Fruit fly (Drosophila melanogaster): ENCODE results near the gene CG14451.

Gene CG14451

DNA sequence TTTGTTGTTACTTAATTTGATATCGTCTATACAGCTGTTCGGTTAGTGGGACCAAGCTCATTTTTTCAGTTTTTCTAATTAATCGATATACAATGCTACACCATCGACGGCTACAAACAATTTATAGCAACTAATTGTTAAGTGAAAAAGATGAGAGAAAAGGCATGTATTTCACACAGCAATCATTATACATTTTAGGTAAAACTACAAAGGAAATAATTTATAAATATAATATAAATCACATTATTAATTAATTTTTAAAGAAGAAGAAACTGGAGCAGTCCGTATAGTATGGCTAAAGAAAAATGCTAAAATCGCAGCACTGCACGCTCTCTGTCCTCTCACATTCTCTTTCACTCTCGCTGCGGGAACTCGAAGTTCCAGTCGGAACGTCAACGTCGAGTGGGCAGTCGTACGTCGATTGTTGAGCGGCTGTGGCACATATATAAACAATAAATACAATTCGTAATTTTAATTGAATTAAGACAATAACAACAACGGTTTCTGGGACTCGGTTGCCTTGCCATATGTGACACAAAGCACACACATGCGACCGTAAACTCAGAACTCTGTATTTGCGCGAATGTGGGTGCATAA, 5.9 kb upstream of the CG14451 start, which contains the start of the genes CG14450 and CG11367:
Gene CG14450, minus strand, starts transcription at position 51 of the 597 bp plus-strand sequence.
Gene CG11367, plus strand, starts transcription at position 373 of the 597 bp plus-strand sequence.
- TF ChIP-seq nom (GFP tag; optimal IDR thresholded peaks at IDR 0.05) (peak; percentile 63), BEAF-32 (GFP tag; optimal IDR thresholded peaks at IDR 0.05) (peak; percentile 75), CG12744 (GFP tag; optimal IDR thresholded peaks at IDR 0.05) (no peak), CG10543 (GFP tag; optimal IDR thresholded peaks at IDR 0.05) (peak; percentile 61), Hr51 (GFP tag; optimal IDR thresholded peaks at IDR 0.05) (no peak), psq (GFP tag; optimal IDR thresholded peaks at IDR 0.05) (no peak), CG17829 (tag; optimal IDR thresholded peaks at IDR 0.05) (peak; percentile 75), fd3F (GFP tag; optimal IDR thresholded peaks at IDR 0.05) (no peak), sens (GFP tag) (peak; percentile 70), rib (GFP tag; IDR thresholded peaks at IDR 0.05) (no peak), CG14710 (tag; optimal IDR thresholded peaks at IDR 0.05) (peak; percentile 67), CG13287 (GFP tag; IDR thresholded peaks at IDR 0.05; ENCODE audit: partially characterized antibody) (peak; percentile 79), CG1233 (GFP tag; optimal IDR thresholded peaks at IDR 0.05) (peak; percentile 2), tll (GFP tag; optimal IDR thresholded peaks at IDR 0.05) (peak in 1 of 2 experiments; percentile 21), Aef1 (GFP tag; IDR thresholded peaks at IDR 0.05) (no peak), Dref (GFP tag; IDR thresholded peaks at IDR 0.05) (peak; percentile 61), zen2 (GFP tag; IDR thresholded peaks at IDR 0.05; ENCODE audit: partially characterized antibody) (no peak), CG2712 (tag; optimal IDR thresholded peaks at IDR 0.05) (peak; percentile 59), PHDP (tag; optimal IDR thresholded peaks at IDR 0.05) (peak; percentile 36), CG10267 (tag; optimal IDR thresholded peaks at IDR 0.05) (peak; percentile 78), CG12155 (GFP tag; optimal IDR thresholded peaks at IDR 0.05) (peak; percentile 55), gsb (GFP tag; IDR thresholded peaks at IDR 0.05) (no peak), ase (GFP tag; IDR thresholded peaks at IDR 0.05) (no peak), CG6689 (GFP tag; IDR thresholded peaks at IDR 0.05) (no peak; the same call in 1 of the 2 replicates), Trl (optimal IDR thresholded peaks at IDR 0.05) (peak; percentile 86 to 91), Trl (GFP tag; optimal IDR thresholded peaks at IDR 0.05) (peak; percentile 0), gro (GFP tag; optimal IDR thresholded peaks at IDR 0.05) (peak; percentile 49), sr (GFP tag; IDR thresholded peaks at IDR 0.05) (peak; percentile 57; the same call in 1 of the 3 replicates), lab (GFP tag; optimal IDR thresholded peaks at IDR 0.05) (peak; percentile 53), CG12391 (tag; optimal IDR thresholded peaks at IDR 0.05) (peak; percentile 68), CG11723 (GFP tag; optimal IDR thresholded peaks at IDR 0.05) (peak; percentile 7), gfzf (GFP tag; optimal IDR thresholded peaks at IDR 0.05) (peak; percentile 71), emc (GFP tag; optimal IDR thresholded peaks at IDR 0.05) (no peak), sna (GFP tag; IDR thresholded peaks at IDR 0.05; ENCODE audit: partially characterized antibody) (peak; percentile 78), CG9797 (GFP tag; optimal IDR thresholded peaks at IDR 0.05) (peak; percentile 66), insv (GFP tag; optimal IDR thresholded peaks at IDR 0.05) (peak in 1 of 2 experiments; percentile 80), Fer3 (tag; optimal IDR thresholded peaks at IDR 0.05) (no peak), Pdp1 (GFP tag; optimal IDR thresholded peaks at IDR 0.05) (peak in 1 of 2 experiments; percentile 48), Atf3 (GFP tag; optimal IDR thresholded peaks at IDR 0.05) (no peak), Jarid2 (GFP tag; optimal IDR thresholded peaks at IDR 0.05) (peak; percentile 91), jing (GFP tag; optimal IDR thresholded peaks at IDR 0.05) (no peak), Xrp1 (GFP tag; IDR thresholded peaks at IDR 0.05) (peak; percentile 29; the same call in 1 of the 2 replicates), CG12659 (GFP tag; optimal IDR thresholded peaks at IDR 0.05) (peak; percentile 64), CG9727 (GFP tag; optimal IDR thresholded peaks at IDR 0.05) (no peak), hb (GFP tag; IDR thresholded peaks at IDR 0.05; ENCODE audit: partially characterized antibody) (no peak), CG2199 (GFP tag; IDR thresholded peaks at IDR 0.05) (no peak), CG5953 (GFP tag; IDR thresholded peaks at IDR 0.05) (no peak), CG13775 (GFP tag; optimal IDR thresholded peaks at IDR 0.05) (peak; percentile 11), CG4707 (GFP tag; optimal IDR thresholded peaks at IDR 0.05) (no peak)
